Worm (Caenorhabditis elegans) whole organism, mixed stage, embryonic: ENCODE data around the gene sel-15.

ENCODE experiments used
- bed-3 ChIP-seq: fragments of 200-800 bp; sonication (Bioruptor generic); optimal IDR thresholded peaks from 3 replicates; lab custom pipeline; 2018; ENCODE audit warnings: mild to moderate bottlenecking, missing genetic modification characterization, moderate library complexity, missing compliant biosample characterization
- blmp-1 ChIP-seq: fragments of 150-350 bp; optimal IDR thresholded peaks from 2 replicates; lab custom pipeline; 2014; ENCODE audit warnings: missing biosample characterization, missing genetic modification characterization
- ceh-43 ChIP-seq: fragments of 200-800 bp; sonication (Bioruptor generic); optimal IDR thresholded peaks from 2 replicates; lab custom pipeline; 2018; ENCODE audit warnings: mild to moderate bottlenecking, missing genetic modification characterization, moderate library complexity, missing compliant biosample characterization
- elt-3 ChIP-seq: fragments of 150-350 bp; optimal IDR thresholded peaks from 2 replicates; lab custom pipeline; 2014; ENCODE audit warnings: missing biosample characterization, missing genetic modification characterization
- mep-1 ChIP-seq: fragments of 150-350 bp; optimal IDR thresholded peaks from 2 replicates; lab custom pipeline; 2017; ENCODE audit warnings: missing biosample characterization, missing genetic modification reagents, missing genetic modification characterization, inconsistent platforms
- snpc-4 ChIP-seq: fragments of 150-350 bp; optimal IDR thresholded peaks from 2 replicates; lab custom pipeline; 2014; ENCODE audit warnings: missing biosample characterization, missing genetic modification characterization
- sptf-1 ChIP-seq: sonication (generic microtip); optimal IDR thresholded peaks from 2 replicates; lab custom pipeline; 2017; ENCODE audit warnings: mild to moderate bottlenecking, missing genetic modification characterization, moderate library complexity, missing compliant biosample characterization
- unc-62 ChIP-seq: fragments of 150-350 bp; optimal IDR thresholded peaks from 2 replicates; lab custom pipeline; 2014; ENCODE audit warnings: missing biosample characterization, missing genetic modification reagents, missing genetic modification characterization
- ztf-11 ChIP-seq: fragments of 150-350 bp; optimal IDR thresholded peaks from 2 replicates; lab custom pipeline; 2014; ENCODE audit warnings: missing biosample characterization, missing genetic modification characterization

ce11 chrIII:740382-740781 lies 44.1 kb upstream of the sel-15 start, which contains the start of gene idpp-1:
- TF ChIP-seq bed-3 (GFP tag; lab: Kevin White, UChicago) (no peak), elt-3 (tag; lab: Kevin White, UChicago) (no peak), ceh-43 (no peak), unc-62 (GFP tag; lab: Kevin White, UChicago) (no peak), snpc-4 (no peak), sptf-1 (tag; lab: Kevin White, UChicago) (no peak), mep-1 (tag; lab: Kevin White, UChicago) (no peak), blmp-1 (tag; lab: Kevin White, UChicago) (no peak), ztf-11 (tag; lab: Kevin White, UChicago) (no peak)
